Worm (Caenorhabditis elegans) whole organism, midembryonic: Measurements from ENCODE around the gene R11D1.13.

Experiments used
- T22C8.4 ChIP-seq: fragments of 200-800 bp; sonication (Bioruptor generic); IDR thresholded peaks from 2 replicates; pipeline ENCODE4 v1.3.6; 2022; ENCODE audit warnings: missing genetic modification characterization, missing compliant biosample characterization
- cog-1 ChIP-seq: sonication (generic microtip); optimal IDR thresholded peaks from 2 replicates; lab custom pipeline; 2016; ENCODE audit warnings: missing genetic modification characterization, missing compliant biosample characterization
- flt-1 ChIP-seq: fragments of 200-800 bp; sonication (Bioruptor generic); IDR thresholded peaks from 2 replicates; pipeline ENCODE4 v1.3.6; 2022; ENCODE audit warnings: missing genetic modification characterization, missing compliant biosample characterization
- med-1 ChIP-seq: sonication (generic microtip); optimal IDR thresholded peaks from 2 replicates; lab custom pipeline; 2017; ENCODE audit warnings: missing genetic modification characterization, mild to moderate bottlenecking, missing compliant biosample characterization, antibody characterized with exemption, missing genetic modification reagents; ENCODE audit not compliant: insufficient read depth
- tab-1 ChIP-seq: fragments of 200-800 bp; sonication (Bioruptor generic); IDR thresholded peaks from 2 replicates; pipeline ENCODE4 v1.3.6; 2022; ENCODE audit warnings: missing genetic modification characterization, missing compliant biosample characterization

- TF ChIP-seq T22C8.4 (GFP tag; lab: Robert Waterston, UW) (no peak), cog-1 (no peak), med-1 (no peak), tab-1 (GFP tag; lab: Robert Waterston, UW) (no peak), flt-1 (no peak)
Observed at ce11 chrV:12725893-12726292, 1.1 kb upstream of the R11D1.13 start, which contains the start of gene R11D1.12.
